Worm (Caenorhabditis elegans) whole organism, L1 larva: Measurements from ENCODE around the gene Y102E9.5.

Source experiments
- C34B4.2 ChIP-seq: sonication (generic microtip); optimal IDR thresholded peaks from 2 replicates; lab custom pipeline; 2017; ENCODE audit warnings: mild to moderate bottlenecking, missing genetic modification characterization, missing compliant biosample characterization
- alr-1 ChIP-seq: fragments of 200-800 bp; sonication (Bioruptor generic); optimal IDR thresholded peaks from 2 replicates; lab custom pipeline; 2018; ENCODE audit warnings: borderline replicate concordance, mild to moderate bottlenecking, missing genetic modification characterization, missing compliant biosample characterization
- ama-1 ChIP-seq: fragments of 150-350 bp; optimal IDR thresholded peaks from 2 replicates; lab custom pipeline; 2014
- blmp-1 ChIP-seq: fragments of 150-350 bp; optimal IDR thresholded peaks from 2 replicates; lab custom pipeline; 2014; ENCODE audit warnings: missing biosample characterization, missing genetic modification characterization
- ces-1 ChIP-seq: fragments of 150-350 bp; optimal IDR thresholded peaks from 2 replicates; lab custom pipeline; 2014; ENCODE audit warnings: missing biosample characterization, missing genetic modification reagents, missing genetic modification characterization
- dpl-1 ChIP-seq, 3 experiments: fragments of 150-350 bp in 2 of 3; sonication (generic microtip) in 1 of 3; optimal IDR thresholded peaks; 2 replicates each; lab custom pipeline; 2014 to 2017; ENCODE audit warnings: missing biosample characterization in 3 of 3, missing genetic modification characterization in 3 of 3, missing genetic modification reagents in 3 of 3
- dsc-1 ChIP-seq: sonication (generic microtip); optimal IDR thresholded peaks from 2 replicates; lab custom pipeline; 2016; ENCODE audit warnings: mild to moderate bottlenecking, missing genetic modification characterization, missing compliant biosample characterization
- efl-1 ChIP-seq, 4 experiments: fragments of 150-350 bp; optimal IDR thresholded peaks in 3 of 4; peaks in 1 of 4; 1 replicate in 1 of 4; 2 replicates in 3 of 4; lab custom pipeline; 2014; ENCODE audit warnings: missing biosample characterization in 2 of 4, missing genetic modification characterization in 2 of 4, missing genetic modification reagents in 2 of 4
- efl-3 ChIP-seq: fragments of 200-800 bp; sonication (Bioruptor generic); optimal IDR thresholded peaks from 2 replicates; lab custom pipeline; 2018; ENCODE audit warnings: mild to moderate bottlenecking, missing genetic modification characterization, missing compliant biosample characterization
- egl-13 ChIP-seq: sonication (generic microtip); optimal IDR thresholded peaks from 2 replicates; lab custom pipeline; 2016; ENCODE audit warnings: missing genotype, missing genetic modification reagents, missing genetic modification characterization, missing compliant biosample characterization
- egl-27 ChIP-seq, 2 experiments: fragments of 150-350 bp in 1 of 2; sonication (generic microtip); optimal IDR thresholded peaks; 3 replicates each; lab custom pipeline; 2017 to 2018; ENCODE audit warnings: missing biosample characterization in 2 of 2, missing genetic modification characterization in 2 of 2, missing genetic modification reagents in 2 of 2
- ets-5 ChIP-seq: fragments of 200-800 bp; sonication (Bioruptor generic); IDR thresholded peaks from 2 replicates; pipeline ENCODE4 v1.3.6; 2022; ENCODE audit warnings: missing genetic modification characterization, missing compliant biosample characterization
- fkh-10 ChIP-seq: sonication (generic microtip); optimal IDR thresholded peaks from 2 replicates; lab custom pipeline; 2017; ENCODE audit warnings: missing biosample characterization, missing genetic modification reagents, missing genetic modification characterization
- fkh-4 ChIP-seq: sonication (generic microtip); optimal IDR thresholded peaks from 2 replicates; lab custom pipeline; 2016; ENCODE audit warnings: missing compliant biosample characterization, missing genetic modification characterization, borderline replicate concordance
- fkh-8 ChIP-seq: sonication (generic microtip); optimal IDR thresholded peaks from 2 replicates; lab custom pipeline; 2016; ENCODE audit warnings: mild to moderate bottlenecking, missing genetic modification characterization, missing compliant biosample characterization
- fos-1 ChIP-seq: fragments of 150-350 bp; optimal IDR thresholded peaks from 2 replicates; lab custom pipeline; 2014; ENCODE audit warnings: missing biosample characterization, missing genetic modification characterization
- grh-1 ChIP-seq: fragments of 200-800 bp; sonication (Bioruptor generic); IDR thresholded peaks from 2 replicates; pipeline ENCODE4 v1.3.6; 2022; ENCODE audit warnings: missing genetic modification reagents, missing genetic modification characterization, missing compliant biosample characterization
- hpl-2 ChIP-seq: fragments of 150-350 bp; optimal IDR thresholded peaks from 2 replicates; lab custom pipeline; 2014; ENCODE audit warnings: missing biosample characterization, missing genetic modification reagents, missing genetic modification characterization
- isw-1 ChIP-seq: fragments of 200-800 bp; sonication (Bioruptor generic); IDR thresholded peaks from 2 replicates; pipeline ENCODE4 v1.3.6; 2022; ENCODE audit warnings: missing genetic modification characterization, missing compliant biosample characterization
- jun-1 ChIP-seq: fragments of 150-350 bp; optimal IDR thresholded peaks from 2 replicates; lab custom pipeline; 2014; ENCODE audit warnings: missing biosample characterization, missing genetic modification reagents, missing genetic modification characterization
- lin-13 ChIP-seq: fragments of 150-350 bp; optimal IDR thresholded peaks from 2 replicates; lab custom pipeline; 2014; ENCODE audit warnings: missing biosample characterization, missing genetic modification reagents, missing genetic modification characterization
- lin-15B ChIP-seq: fragments of 150-350 bp; sonication (generic microtip); optimal IDR thresholded peaks from 3 replicates; lab custom pipeline; 2014; ENCODE audit warnings: missing biosample characterization, missing genetic modification characterization
- lin-35 ChIP-seq, 2 experiments: fragments of 150-350 bp; optimal IDR thresholded peaks; 2 replicates each; lab custom pipeline; 2014; ENCODE audit warnings: missing biosample characterization in 2 of 2, missing genetic modification characterization in 2 of 2, missing genetic modification reagents in 2 of 2
- lin-39 ChIP-seq: fragments of 150-350 bp; optimal IDR thresholded peaks from 2 replicates; lab custom pipeline; 2014; ENCODE audit warnings: missing biosample characterization, missing genetic modification reagents, missing genetic modification characterization
- nhr-20 ChIP-seq: sonication (generic microtip); optimal IDR thresholded peaks from 2 replicates; lab custom pipeline; 2016; ENCODE audit warnings: mild to moderate bottlenecking, missing genetic modification characterization, missing compliant biosample characterization
- nhr-85 ChIP-seq: sonication (generic microtip); peaks from one replicate; lab custom pipeline; 2016; ENCODE audit warnings: missing genetic modification characterization, inconsistent platforms, missing compliant biosample characterization
- nhr-90 ChIP-seq: sonication (generic microtip); optimal IDR thresholded peaks from 2 replicates; lab custom pipeline; 2016; ENCODE audit warnings: mild to moderate bottlenecking, missing genetic modification characterization, missing compliant biosample characterization; ENCODE audit not compliant: poor library complexity
- pax-3 ChIP-seq: fragments of 200-800 bp; sonication (Bioruptor generic); optimal IDR thresholded peaks from 2 replicates; lab custom pipeline; 2018; ENCODE audit warnings: mild to moderate bottlenecking, missing genetic modification characterization, moderate library complexity, missing compliant biosample characterization
- rnt-1 ChIP-seq: sonication (generic microtip); optimal IDR thresholded peaks from 2 replicates; lab custom pipeline; 2016; ENCODE audit warnings: mild to moderate bottlenecking, missing genetic modification characterization, moderate library complexity, missing compliant biosample characterization
- sptf-1 ChIP-seq: fragments of 150-350 bp; optimal IDR thresholded peaks from 2 replicates; lab custom pipeline; 2014; ENCODE audit warnings: missing biosample characterization, missing genetic modification characterization
- sup-37 ChIP-seq: fragments of 200-800 bp; sonication (Bioruptor generic); optimal IDR thresholded peaks from 2 replicates; lab custom pipeline; 2018; ENCODE audit warnings: mild to moderate bottlenecking, missing genetic modification characterization, missing compliant biosample characterization
- unc-62 ChIP-seq: fragments of 150-350 bp; optimal IDR thresholded peaks from 2 replicates; lab custom pipeline; 2014; ENCODE audit warnings: missing biosample characterization, missing genetic modification reagents, missing genetic modification characterization
- unc-86 ChIP-seq: sonication (generic microtip); optimal IDR thresholded peaks from 2 replicates; lab custom pipeline; 2016; ENCODE audit warnings: missing genetic modification characterization, missing compliant biosample characterization
- unc-98 ChIP-seq: fragments of 200-800 bp; sonication (Bioruptor generic); IDR thresholded peaks from 2 replicates; pipeline ENCODE4 v1.3.6; 2022; ENCODE audit warnings: missing genetic modification characterization, missing compliant biosample characterization
- xbp-1 ChIP-seq: sonication (generic microtip); optimal IDR thresholded peaks from 2 replicates; lab custom pipeline; 2016; ENCODE audit warnings: missing genetic modification characterization, missing compliant biosample characterization

Y102E9.5 gene

DNA sequence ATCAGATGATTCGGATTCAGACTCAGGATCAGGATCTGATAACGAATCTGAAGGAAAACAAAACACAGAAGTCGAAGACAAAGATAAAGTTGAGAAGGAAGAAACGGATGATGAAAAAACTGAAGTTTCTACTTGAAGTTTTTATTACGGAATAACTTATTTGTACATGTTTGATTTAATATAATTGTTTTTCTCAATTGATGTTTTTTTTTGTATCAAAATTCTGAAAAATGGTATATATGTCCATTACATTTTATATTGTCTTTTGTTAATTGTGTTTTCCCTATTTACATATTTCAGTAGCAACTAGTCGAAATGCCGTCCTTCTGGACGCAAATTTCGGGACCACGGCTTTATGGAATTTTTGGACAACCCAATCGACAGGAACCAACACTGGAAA, 7.0 kb downstream of the Y102E9.5 start, which contains the start of gene F37A4.1:
Gene F37A4.1, plus strand, starts transcription at position 301 of the 400 bp plus-strand sequence.
- TF ChIP-seq efl-1 (optimal IDR thresholded peaks at IDR 0.05; lab: Kevin White, UChicago), result no peak
- peak in 1 of 2 experiments; percentile 60 for TF ChIP-seq efl-1 (GFP tag; optimal IDR thresholded peaks at IDR 0.05 in 1 of 2; lab: Kevin White, UChicago)
- TF ChIP-seq ama-1 (lab: Kevin White, UChicago), result no peak

DNA sequence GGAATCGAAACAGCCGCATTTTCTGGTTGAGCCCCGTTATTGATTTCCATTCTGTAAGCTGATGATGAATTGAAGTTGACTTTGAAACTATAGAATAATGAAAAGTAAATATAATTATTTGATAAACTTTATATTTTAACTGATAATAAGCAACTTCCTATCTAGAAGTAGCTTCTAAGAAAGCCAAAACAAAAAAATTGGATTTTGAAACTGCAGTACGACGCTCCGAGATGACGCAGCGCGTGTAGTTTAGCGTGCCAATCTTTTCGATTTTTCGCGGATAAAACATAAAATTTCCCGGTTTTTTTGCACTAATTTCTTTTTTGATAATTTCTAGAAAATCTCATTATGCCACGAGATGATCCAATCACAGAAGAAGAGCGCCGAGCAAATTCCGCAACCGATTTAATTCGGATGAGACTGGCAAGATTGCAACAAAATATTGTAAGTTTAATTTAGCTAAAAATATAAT, 7.8 kb downstream of the Y102E9.5 start, which contains the start of the genes bath-41 and F37A4.2:
Gene bath-41, minus strand, starts transcription at position 51 of the 472 bp plus-strand sequence.
Gene F37A4.2, plus strand, starts transcription at position 247 of the 472 bp plus-strand sequence.
- TF ChIP-seq lin-35 (GFP tag; optimal IDR thresholded peaks at IDR 0.05; lab: Kevin White, UChicago) (peak in 1 of 2 experiments; percentile 48), lin-15B (peak; percentile 13), efl-1 (optimal IDR thresholded peaks at IDR 0.05; lab: Kevin White, UChicago) (peak; percentile 37 to 44), efl-1 (GFP tag; optimal IDR thresholded peaks at IDR 0.05 in 1 of 2; lab: Kevin White, UChicago) (peak; percentile 43 to 95), dpl-1 (GFP tag; optimal IDR thresholded peaks at IDR 0.05; lab: Kevin White, UChicago) (peak in 2 of 3 experiments; percentile 24 to 61), alr-1 (tag; lab: Kevin White, UChicago) (no peak), blmp-1 (tag; lab: Kevin White, UChicago) (peak; percentile 9)

DNA sequence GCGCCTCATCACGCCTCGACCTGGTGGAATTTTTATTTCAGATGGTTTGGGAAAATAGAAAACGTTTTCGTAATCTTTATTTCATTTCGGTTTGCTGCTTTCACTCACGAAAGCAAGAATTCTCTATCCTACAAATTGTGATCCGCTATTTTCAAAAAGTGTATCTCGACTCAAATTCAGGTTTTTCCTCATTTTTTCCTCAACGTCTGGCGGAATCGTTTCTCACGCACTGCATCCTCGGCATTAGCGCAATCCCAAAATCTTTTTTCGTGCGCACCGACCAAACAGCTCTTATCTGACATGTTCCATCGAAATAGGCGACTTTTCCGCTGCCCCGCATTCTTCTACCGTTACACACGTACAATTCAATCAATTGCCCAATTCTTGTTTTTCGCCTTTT, 11.8 kb downstream of the Y102E9.5 start, which contains the start of gene F37A4.3:
Gene F37A4.3, plus strand, starts transcription at position 301 of the 400 bp plus-strand sequence.
- no peak for TF ChIP-seq fkh-10
- no peak for TF ChIP-seq xbp-1 (tag; lab: Kevin White, UChicago)
- no peak for TF ChIP-seq fkh-8 (tag; lab: Kevin White, UChicago)
- no peak for TF ChIP-seq ama-1 (lab: Kevin White, UChicago)
- TF ChIP-seq nhr-85 (tag; lab: Kevin White, UChicago), result no peak
- TF ChIP-seq sup-37 (GFP tag; lab: Kevin White, UChicago), result no peak
- no peak for TF ChIP-seq unc-98 (GFP tag; lab: Robert Waterston, UW)
- TF ChIP-seq isw-1 (GFP tag; lab: Robert Waterston, UW), result no peak
- no peak for TF ChIP-seq pax-3
- no peak for TF ChIP-seq unc-62 (GFP tag; lab: Kevin White, UChicago)
- TF ChIP-seq nhr-20 (tag; lab: Kevin White, UChicago), result no peak
- no peak for TF ChIP-seq efl-3
- TF ChIP-seq ets-5 (GFP tag; lab: Robert Waterston, UW), result no peak
- no peak for TF ChIP-seq nhr-90 (tag; lab: Kevin White, UChicago)
- TF ChIP-seq blmp-1 (tag; lab: Kevin White, UChicago), result no peak
- TF ChIP-seq fkh-4, result no peak
- TF ChIP-seq hpl-2 (GFP tag; lab: Kevin White, UChicago), result no peak
- TF ChIP-seq, all 84 proteins: peak for 0

DNA sequence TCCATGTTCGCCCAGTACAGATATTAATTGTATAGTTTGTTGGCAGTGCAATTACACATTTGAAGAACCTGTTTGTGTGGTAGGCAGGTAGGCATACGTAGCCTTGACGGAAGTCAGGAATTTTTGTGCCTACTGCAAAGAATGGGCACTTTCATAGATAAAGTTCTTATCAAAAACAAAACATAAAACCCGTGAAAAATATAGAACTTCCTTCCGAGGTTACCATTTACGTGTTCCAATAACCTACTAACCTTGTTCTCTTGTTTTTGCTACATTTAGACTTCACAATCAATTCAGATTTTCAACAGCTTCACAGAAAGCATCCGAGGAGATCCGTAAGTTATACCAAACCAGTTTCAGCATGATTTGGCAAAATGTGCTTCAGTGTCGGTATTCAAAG, 16.8 kb downstream of the Y102E9.5 start, which contains the start of gene F37A4.4:
Gene F37A4.4, plus strand, starts transcription at position 301 of the 400 bp plus-strand sequence.
- TF ChIP-seq lin-39 (tag; lab: Kevin White, UChicago), result no peak
- TF ChIP-seq grh-1 (GFP tag; lab: Robert Waterston, UW), result no peak
- TF ChIP-seq lin-13 (GFP tag; lab: Kevin White, UChicago), result no peak
- no peak for TF ChIP-seq fos-1
- no peak for TF ChIP-seq jun-1 (tag; lab: Kevin White, UChicago)
- TF ChIP-seq ces-1 (GFP tag; lab: Kevin White, UChicago), result no peak
- no peak for TF ChIP-seq rnt-1 (tag; lab: Kevin White, UChicago)
- TF ChIP-seq unc-86 (tag; lab: Kevin White, UChicago), result no peak
- TF ChIP-seq dsc-1 (tag; lab: Kevin White, UChicago), result no peak
- TF ChIP-seq C34B4.2 (tag; lab: Kevin White, UChicago), result no peak
- no peak for TF ChIP-seq efl-3
- no peak for TF ChIP-seq egl-13 (tag; lab: Kevin White, UChicago)
- no peak for TF ChIP-seq fkh-10
- no peak for TF ChIP-seq sptf-1
- TF ChIP-seq egl-27 (tag; optimal IDR thresholded peaks at IDR 0.05; lab: Kevin White, UChicago), result no peak
